Fruit fly (Drosophila melanogaster): ENCODE data around the gene Ccdc39.
A peak's percentile ranks its signal among the peaks of the same experiment; 100 is the strongest.

Gene Ccdc39

dm6 chr3R:4806318-4806757 lies 21.8 kb upstream of the Ccdc39 start (continued):
- peak; percentile 1 for TF ChIP-seq CoRest (tag; optimal IDR thresholded peaks at IDR 0.05)
- TF ChIP-seq lab (GFP tag; optimal IDR thresholded peaks at IDR 0.05): peak; percentile 88
- peak; percentile 78 for TF ChIP-seq CG6854 (GFP tag; optimal IDR thresholded peaks at IDR 0.05)
- TF ChIP-seq ro (GFP tag; IDR thresholded peaks at IDR 0.05): no peak
- peak; percentile 80 for TF ChIP-seq HHEX (GFP tag; optimal IDR thresholded peaks at IDR 0.05)
- TF ChIP-seq HLH4C (GFP tag; IDR thresholded peaks at IDR 0.05; ENCODE audit: partially characterized antibody): 0 out of 3 replicates have a peak, but pooled peaks have one; percentile 38
- TF ChIP-seq HmgD (GFP tag; optimal IDR thresholded peaks at IDR 0.05): peak; percentile 14
- TF ChIP-seq NC2α (GFP tag; optimal IDR thresholded peaks at IDR 0.05): peak; percentile 43
- no peak for TF ChIP-seq dan (GFP tag; IDR thresholded peaks at IDR 0.05)
- peak; percentile 29 for TF ChIP-seq Bteb2 (GFP tag; optimal IDR thresholded peaks at IDR 0.05)
- TF ChIP-seq CG43689 (GFP tag; IDR thresholded peaks at IDR 0.05): no peak
- no peak for TF ChIP-seq mld (GFP tag; IDR thresholded peaks at IDR 0.05; ENCODE audit: partially characterized antibody)
- peak; percentile 58 for TF ChIP-seq CG4360 (GFP tag; IDR thresholded peaks at IDR 0.05)
- TF ChIP-seq bcd (GFP tag; optimal IDR thresholded peaks at IDR 0.05): peak; percentile 54
- peak; percentile 72 for TF ChIP-seq cg (GFP tag; optimal IDR thresholded peaks at IDR 0.05)
- TF ChIP-seq dysf (GFP tag; IDR thresholded peaks at IDR 0.05): no peak
- TF ChIP-seq D (optimal IDR thresholded peaks at IDR 0.05): no peak
- peak; percentile 65 for TF ChIP-seq D (GFP tag; optimal IDR thresholded peaks at IDR 0.05)
- no peak for TF ChIP-seq CG32767 (GFP tag; IDR thresholded peaks at IDR 0.05)
- peak; percentile 30 for TF ChIP-seq CG10565 (GFP tag; optimal IDR thresholded peaks at IDR 0.05)
- TF ChIP-seq Sox100B (GFP tag; optimal IDR thresholded peaks at IDR 0.05): peak; percentile 74
- no peak for TF ChIP-seq sna (GFP tag; IDR thresholded peaks at IDR 0.05; ENCODE audit: partially characterized antibody)
- TF ChIP-seq C15 (GFP tag; IDR thresholded peaks at IDR 0.05): no peak
- TF ChIP-seq corto (GFP tag; optimal IDR thresholded peaks at IDR 0.05): no peak
- TF ChIP-seq vfl (GFP tag; optimal IDR thresholded peaks at IDR 0.05): peak; percentile 7
- TF ChIP-seq Abd-B (GFP tag; optimal IDR thresholded peaks at IDR 0.05): no peak
- no peak for TF ChIP-seq CG6791 (GFP tag; IDR thresholded peaks at IDR 0.05; ENCODE audit: partially characterized antibody)
- peak; percentile 57; the same call in 1 of the 2 replicates for TF ChIP-seq stc (GFP tag; IDR thresholded peaks at IDR 0.05)
- peak; percentile 55 for TF ChIP-seq CG1647 (GFP tag; optimal IDR thresholded peaks at IDR 0.05)
- TF ChIP-seq ttk (GFP tag; IDR thresholded peaks at IDR 0.05): no peak
- peak; percentile 29 for TF ChIP-seq CG13424 (tag; optimal IDR thresholded peaks at IDR 0.05)
- TF ChIP-seq CG17361 (GFP tag; IDR thresholded peaks at IDR 0.05): 0 out of 3 replicates have a peak, but pooled peaks have one; percentile 27
- TF ChIP-seq tup (GFP tag; optimal IDR thresholded peaks at IDR 0.05): peak; percentile 13
- no peak for TF ChIP-seq Ravus (GFP tag; IDR thresholded peaks at IDR 0.05)
- peak; percentile 72 for TF ChIP-seq CG13123 (GFP tag; optimal IDR thresholded peaks at IDR 0.05)
- TF ChIP-seq dati (GFP tag; IDR thresholded peaks at IDR 0.05): no peak
- peak; percentile 64; the same call in 1 of the 2 replicates for TF ChIP-seq bbx (GFP tag; IDR thresholded peaks at IDR 0.05; ENCODE audit: partially characterized antibody)
- peak; percentile 65 for TF ChIP-seq gro (GFP tag; optimal IDR thresholded peaks at IDR 0.05)
- 0 out of 2 replicates have a peak, but pooled peaks have one; percentile 4 for TF ChIP-seq CG10321 (GFP tag; IDR thresholded peaks at IDR 0.05)
- TF ChIP-seq Ets97D (GFP tag; optimal IDR thresholded peaks at IDR 0.05): no peak
- peak; percentile 29; the same call in 1 of the 2 replicates for TF ChIP-seq E2f2 (GFP tag; IDR thresholded peaks at IDR 0.05)
- no peak for TF ChIP-seq Neu2 (GFP tag; optimal IDR thresholded peaks at IDR 0.05; ENCODE audit: borderline replicate concordance)
- TF ChIP-seq wor (GFP tag; IDR thresholded peaks at IDR 0.05): no peak
- no peak for TF ChIP-seq CG30020 (tag; optimal IDR thresholded peaks at IDR 0.05)
- peak; percentile 6; the same call in 1 of the 2 replicates for TF ChIP-seq Ada2b (GFP tag; IDR thresholded peaks at IDR 0.05)
- TF ChIP-seq CG15696 (tag; optimal IDR thresholded peaks at IDR 0.05): peak; percentile 34
- TF ChIP-seq schlank (tag; optimal IDR thresholded peaks at IDR 0.05): no peak
- no peak for TF ChIP-seq ham (GFP tag; IDR thresholded peaks at IDR 0.05)
- peak; percentile 45 for TF ChIP-seq gem (tag; optimal IDR thresholded peaks at IDR 0.05)
- TF ChIP-seq usp (GFP tag; optimal IDR thresholded peaks at IDR 0.05): no peak
- peak; percentile 48 for TF ChIP-seq Sox102F (GFP tag; optimal IDR thresholded peaks at IDR 0.05)
